Fruit fly (Drosophila melanogaster): ENCODE data around the gene RPA2.
A peak's percentile ranks its signal among the peaks of the same experiment; 100 is the strongest.

Gene RPA2

DNA sequence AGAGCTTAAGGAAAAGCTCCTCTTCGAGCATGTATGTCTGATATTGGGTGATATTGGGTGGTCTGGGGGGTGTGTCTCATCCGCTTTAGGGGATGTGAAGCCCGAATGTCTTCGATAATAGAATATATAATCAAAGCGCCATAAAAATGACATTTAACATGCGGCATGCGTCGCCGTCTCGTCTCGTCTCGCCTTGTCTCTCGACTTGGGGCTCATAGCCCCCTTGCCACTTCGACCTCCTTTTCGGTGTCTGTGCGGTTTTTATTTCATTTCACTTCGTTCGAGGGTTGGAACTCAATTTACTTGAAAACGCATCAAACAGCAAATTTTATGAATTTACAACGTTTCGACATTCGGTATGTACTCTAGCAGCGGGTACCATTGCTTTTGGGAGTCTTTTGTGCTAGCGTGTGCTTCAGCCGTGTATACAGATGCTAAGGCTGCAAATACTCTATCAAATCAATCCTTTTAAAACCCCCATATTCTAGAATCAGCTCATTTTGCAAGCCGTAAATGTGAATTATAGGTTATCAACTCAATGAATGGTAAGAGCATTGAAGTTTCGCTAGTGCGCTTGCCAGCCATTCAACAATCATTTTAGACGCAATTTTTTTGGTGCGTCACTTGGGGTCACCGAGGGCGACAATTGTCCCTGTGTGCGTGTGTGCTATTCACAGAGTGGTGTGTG lies 24.6 kb upstream of the RPA2 start (continued):
- TF ChIP-seq corto (GFP tag; optimal IDR thresholded peaks at IDR 0.05) = no peak
- TF ChIP-seq CoRest (tag; optimal IDR thresholded peaks at IDR 0.05) = peak; percentile 71
- TF ChIP-seq hth (optimal IDR thresholded peaks at IDR 0.05) = no peak
- no peak for TF ChIP-seq fru (optimal IDR thresholded peaks at IDR 0.05)
- TF ChIP-seq Hr3 (GFP tag; optimal IDR thresholded peaks at IDR 0.05) = peak; percentile 38
- no peak for TF ChIP-seq CG7963 (GFP tag; IDR thresholded peaks at IDR 0.05; ENCODE audit: partially characterized antibody)
- no peak for TF ChIP-seq Nf-YB (GFP tag; optimal IDR thresholded peaks at IDR 0.05)
- TF ChIP-seq chm (GFP tag; IDR thresholded peaks at IDR 0.05) = peak; percentile 68; the same call in 1 of the 2 replicates
- peak; percentile 50; the same call in 1 of the 3 replicates for TF ChIP-seq Dbx (GFP tag; IDR thresholded peaks at IDR 0.05)
- peak; percentile 35 for TF ChIP-seq Blimp-1 (GFP tag; optimal IDR thresholded peaks at IDR 0.05)
- TF ChIP-seq gt (GFP tag; IDR thresholded peaks at IDR 0.05) = no peak
- TF ChIP-seq Awh (GFP tag; IDR thresholded peaks at IDR 0.05) = no peak; the same call in 1 of the 2 replicates
- peak; percentile 94 for TF ChIP-seq Ets65A (GFP tag)
- peak; percentile 65 for TF ChIP-seq ranshi (GFP tag; IDR thresholded peaks at IDR 0.05)
- TF ChIP-seq Oli (tag; optimal IDR thresholded peaks at IDR 0.05) = peak; percentile 61
- TF ChIP-seq CG11695 (GFP tag; IDR thresholded peaks at IDR 0.05) = peak; percentile 59; the same call in 2 of the 3 replicates
- TF ChIP-seq vvl (GFP tag; IDR thresholded peaks at IDR 0.05) = peak; percentile 55
- peak; percentile 18; the same call in 1 of the 2 replicates for TF ChIP-seq al (GFP tag; IDR thresholded peaks at IDR 0.05)
- TF ChIP-seq slou (GFP tag; optimal IDR thresholded peaks at IDR 0.05) = no peak
- peak; percentile 21 for TF ChIP-seq CG10979 (tag; optimal IDR thresholded peaks at IDR 0.05)
- no peak for TF ChIP-seq CG33557 (GFP tag; optimal IDR thresholded peaks at IDR 0.05)
- TF ChIP-seq fu2 (GFP tag; optimal IDR thresholded peaks at IDR 0.05) = no peak
- 0 out of 2 replicates have a peak, but pooled peaks have one; percentile 32 for TF ChIP-seq CG14441 (GFP tag; IDR thresholded peaks at IDR 0.05)
- TF ChIP-seq CG3995 (GFP tag; optimal IDR thresholded peaks at IDR 0.05) = no peak
- TF ChIP-seq pzg (GFP tag; optimal IDR thresholded peaks at IDR 0.05) = no peak
- peak; percentile 19 for TF ChIP-seq cg (GFP tag; optimal IDR thresholded peaks at IDR 0.05)
- no peak for TF ChIP-seq danr (GFP tag; IDR thresholded peaks at IDR 0.05)
- peak; percentile 8 for TF ChIP-seq shn (GFP tag; optimal IDR thresholded peaks at IDR 0.05)
- TF ChIP-seq CG10959 (GFP tag; IDR thresholded peaks at IDR 0.05) = no peak
- TF ChIP-seq CG18262 (tag; optimal IDR thresholded peaks at IDR 0.05) = no peak
- TF ChIP-seq maf-S (GFP tag; optimal IDR thresholded peaks at IDR 0.05) = peak; percentile 20
- no peak for TF ChIP-seq Dp (GFP tag; optimal IDR thresholded peaks at IDR 0.05)
- TF ChIP-seq CG31441 (GFP tag; IDR thresholded peaks at IDR 0.05) = no peak
- no peak for TF ChIP-seq gce (GFP tag; IDR thresholded peaks at IDR 0.05)
- TF ChIP-seq slp2 (GFP tag; optimal IDR thresholded peaks at IDR 0.05) = peak; percentile 30
- peak; percentile 38; the same call in 1 of the 2 replicates for TF ChIP-seq CG43689 (GFP tag; IDR thresholded peaks at IDR 0.05)
- TF ChIP-seq zen (tag; optimal IDR thresholded peaks at IDR 0.05) = no peak
- TF ChIP-seq sim (GFP tag; IDR thresholded peaks at IDR 0.05) = no peak
- peak; percentile 23 for TF ChIP-seq org-1 (GFP tag; optimal IDR thresholded peaks at IDR 0.05)
- peak; percentile 28 for TF ChIP-seq bab2 (GFP tag; optimal IDR thresholded peaks at IDR 0.05)
- no peak for TF ChIP-seq CG9876 (GFP tag; optimal IDR thresholded peaks at IDR 0.05)
- TF ChIP-seq pfk (GFP tag; optimal IDR thresholded peaks at IDR 0.05) = no peak
- no peak for TF ChIP-seq Scr (GFP tag; IDR thresholded peaks at IDR 0.05; ENCODE audit: partially characterized antibody)
- TF ChIP-seq Spps (tag; optimal IDR thresholded peaks at IDR 0.05) = no peak
- peak; percentile 48 for TF ChIP-seq CG13424 (tag; optimal IDR thresholded peaks at IDR 0.05)
- no peak for TF ChIP-seq CG31224 (GFP tag; IDR thresholded peaks at IDR 0.05)
- peak; percentile 67; the same call in 2 of the 3 replicates for TF ChIP-seq Optix (GFP tag; IDR thresholded peaks at IDR 0.05)
- peak; percentile 53 for TF ChIP-seq CG12219 (GFP tag; optimal IDR thresholded peaks at IDR 0.05)
- peak; percentile 51 for TF ChIP-seq fd96Cb (tag; optimal IDR thresholded peaks at IDR 0.05)
- peak; percentile 51 for TF ChIP-seq Xrp1 (GFP tag; IDR thresholded peaks at IDR 0.05)
- TF ChIP-seq CG12155 (GFP tag; optimal IDR thresholded peaks at IDR 0.05) = no peak
